Worm (Caenorhabditis elegans) whole organism, young adult: ENCODE data around the gene Y64G10A.7.

Experiments
- Y67H2A.10 ChIP-seq: fragments of 200-800 bp; sonication (Bioruptor generic); conservative IDR thresholded peaks from 2 replicates; pipeline ENCODE4 v1.3.6; 2022; ENCODE audit warnings: missing genetic modification reagents, missing genetic modification characterization, missing compliant biosample characterization
- die-1 ChIP-seq: sonication (generic microtip); optimal IDR thresholded peaks from 2 replicates; lab custom pipeline; 2016; ENCODE audit warnings: missing genotype, mild to moderate bottlenecking, missing genetic modification characterization, missing compliant biosample characterization
- him-1 ChIP-seq: sonication (generic microtip); optimal IDR thresholded peaks from 2 replicates; lab custom pipeline; 2016; ENCODE audit warnings: missing genotype, missing genetic modification reagents, missing genetic modification characterization, missing compliant biosample characterization
- lin-26 ChIP-seq: fragments of 200-800 bp; sonication (Bioruptor generic); IDR thresholded peaks from 2 replicates; pipeline ENCODE4 v1.3.6; 2022; ENCODE audit warnings: missing genetic modification reagents, missing genetic modification characterization, missing compliant biosample characterization
- snpc-1.1 ChIP-seq: sonication (generic microtip); optimal IDR thresholded peaks from 2 replicates; lab custom pipeline; 2017; ENCODE audit warnings: missing genetic modification characterization, mild to moderate bottlenecking, missing compliant biosample characterization, antibody characterized with exemption, moderate library complexity, missing genotype, missing genetic modification reagents; ENCODE audit not compliant: insufficient read depth
- snpc-4 ChIP-seq, 5 experiments: fragments of 150-350 bp in 1 of 5; sonication (generic microtip) in 4 of 5; optimal IDR thresholded peaks; 2 replicates each; lab custom pipeline; 2014 to 2018; ENCODE audit warnings: missing genetic modification characterization in 5 of 5, missing biosample characterization in 3 of 5, antibody characterized with exemption in 2 of 5, mild to moderate bottlenecking in 2 of 5, missing compliant biosample characterization in 2 of 5, missing genotype in 2 of 5, moderate library complexity in 2 of 5, missing genetic modification reagents in 1 of 5

ce11 chrIV:14318054-14318453, 26.4 kb downstream of the Y64G10A.7 start:
- TF ChIP-seq snpc-1.1 (tag; lab: Kevin White, UChicago), result no peak
- TF ChIP-seq snpc-4 (GFP tag; optimal IDR thresholded peaks at IDR 0.05; lab: Kevin White, UChicago), result no peak
- peak in 2 of 4 experiments; percentile 24 to 69 for TF ChIP-seq snpc-4 (tag; optimal IDR thresholded peaks at IDR 0.05; lab: Kevin White, UChicago)
- TF ChIP-seq Y67H2A.10, result no peak
- TF ChIP-seq lin-26 (GFP tag; lab: Robert Waterston, UW), result no peak
- TF ChIP-seq die-1 (tag; lab: Kevin White, UChicago), result no peak
- no peak for TF ChIP-seq him-1 (tag; lab: Kevin White, UChicago)
